Worm (Caenorhabditis elegans) whole organism, L1 larva: Measurements from ENCODE around the gene top-2.

ENCODE experiments used
- F16B12.6 ChIP-seq: fragments of 150-350 bp; optimal IDR thresholded peaks from 2 replicates; lab custom pipeline; 2014; ENCODE audit warnings: missing biosample characterization, missing genetic modification characterization
- aha-1 ChIP-seq: fragments of 150-350 bp; optimal IDR thresholded peaks from 2 replicates; lab custom pipeline; 2014; ENCODE audit warnings: missing biosample characterization, missing genetic modification characterization
- alr-1 ChIP-seq: fragments of 200-800 bp; sonication (Bioruptor generic); optimal IDR thresholded peaks from 2 replicates; lab custom pipeline; 2018; ENCODE audit warnings: borderline replicate concordance, mild to moderate bottlenecking, missing genetic modification characterization, missing compliant biosample characterization
- aly-2 ChIP-seq: fragments of 150-350 bp; optimal IDR thresholded peaks from 2 replicates; lab custom pipeline; 2014; ENCODE audit warnings: missing biosample characterization, missing genetic modification characterization
- blmp-1 ChIP-seq: fragments of 150-350 bp; optimal IDR thresholded peaks from 2 replicates; lab custom pipeline; 2014; ENCODE audit warnings: missing biosample characterization, missing genetic modification characterization
- ceh-63 ChIP-seq: fragments of 200-800 bp; sonication (Bioruptor generic); optimal IDR thresholded peaks from 2 replicates; lab custom pipeline; 2018; ENCODE audit warnings: mild to moderate bottlenecking, missing genetic modification characterization, missing compliant biosample characterization
- ceh-90 ChIP-seq: sonication (generic microtip); optimal IDR thresholded peaks from 2 replicates; lab custom pipeline; 2016; ENCODE audit warnings: missing genetic modification characterization, missing compliant biosample characterization
- efl-1 ChIP-seq, 4 experiments: fragments of 150-350 bp; optimal IDR thresholded peaks in 3 of 4; peaks in 1 of 4; 1 replicate in 1 of 4; 2 replicates in 3 of 4; lab custom pipeline; 2014; ENCODE audit warnings: missing biosample characterization in 2 of 4, missing genetic modification characterization in 2 of 4, missing genetic modification reagents in 2 of 4
- egl-13 ChIP-seq: sonication (generic microtip); optimal IDR thresholded peaks from 2 replicates; lab custom pipeline; 2016; ENCODE audit warnings: missing genotype, missing genetic modification reagents, missing genetic modification characterization, missing compliant biosample characterization
- egl-27 ChIP-seq, 2 experiments: fragments of 150-350 bp in 1 of 2; sonication (generic microtip); optimal IDR thresholded peaks; 3 replicates each; lab custom pipeline; 2017 to 2018; ENCODE audit warnings: missing biosample characterization in 2 of 2, missing genetic modification characterization in 2 of 2, missing genetic modification reagents in 2 of 2
- elt-2 ChIP-seq: sonication (generic microtip); optimal IDR thresholded peaks from 2 replicates; lab custom pipeline; 2016; ENCODE audit warnings: missing genetic modification characterization, mild to moderate bottlenecking, inconsistent platforms, missing compliant biosample characterization, missing genetic modification reagents
- elt-3 ChIP-seq, 6 experiments: fragments of 150-350 bp in 1 of 6; sonication (generic microtip); optimal IDR thresholded peaks; 2 replicates each; lab custom pipeline; 2017 to 2018; ENCODE audit warnings: missing biosample characterization in 6 of 6, missing genetic modification characterization in 6 of 6, inconsistent platforms in 1 of 6
- hlh-4 ChIP-seq: sonication (generic microtip); optimal IDR thresholded peaks from 2 replicates; lab custom pipeline; 2016; ENCODE audit warnings: mild to moderate bottlenecking, missing genetic modification characterization, missing compliant biosample characterization
- jun-1 ChIP-seq: fragments of 150-350 bp; optimal IDR thresholded peaks from 2 replicates; lab custom pipeline; 2014; ENCODE audit warnings: missing biosample characterization, missing genetic modification reagents, missing genetic modification characterization
- lin-35 ChIP-seq, 2 experiments: fragments of 150-350 bp; optimal IDR thresholded peaks; 2 replicates each; lab custom pipeline; 2014; ENCODE audit warnings: missing biosample characterization in 2 of 2, missing genetic modification characterization in 2 of 2, missing genetic modification reagents in 2 of 2
- lsy-2 ChIP-seq, 2 experiments: fragments of 150-350 bp; optimal IDR thresholded peaks; 2 replicates each; lab custom pipeline; 2014; ENCODE audit warnings: missing biosample characterization in 2 of 2, missing genetic modification characterization in 2 of 2
- mab-9 ChIP-seq: fragments of 200-800 bp; sonication (Bioruptor generic); IDR thresholded peaks from 2 replicates; pipeline ENCODE4 v1.3.6; 2022; ENCODE audit warnings: missing genetic modification reagents, missing genetic modification characterization, missing compliant biosample characterization
- mdl-1 ChIP-seq, 2 experiments: fragments of 150-350 bp; optimal IDR thresholded peaks; 2 replicates each; lab custom pipeline; 2014 to 2017; ENCODE audit warnings: missing biosample characterization in 2 of 2, missing genetic modification characterization in 2 of 2, inconsistent platforms in 1 of 2
- nhr-76 ChIP-seq: sonication (generic microtip); optimal IDR thresholded peaks from 2 replicates; lab custom pipeline; 2017; ENCODE audit warnings: missing biosample characterization, missing genetic modification characterization
- nhr-77 ChIP-seq: fragments of 150-350 bp; optimal IDR thresholded peaks from 2 replicates; lab custom pipeline; 2014; ENCODE audit warnings: missing biosample characterization, missing genetic modification characterization
- nhr-85 ChIP-seq: sonication (generic microtip); peaks from one replicate; lab custom pipeline; 2016; ENCODE audit warnings: missing genetic modification characterization, inconsistent platforms, missing compliant biosample characterization
- pax-3 ChIP-seq: fragments of 200-800 bp; sonication (Bioruptor generic); optimal IDR thresholded peaks from 2 replicates; lab custom pipeline; 2018; ENCODE audit warnings: mild to moderate bottlenecking, missing genetic modification characterization, moderate library complexity, missing compliant biosample characterization
- rnt-1 ChIP-seq: sonication (generic microtip); optimal IDR thresholded peaks from 2 replicates; lab custom pipeline; 2016; ENCODE audit warnings: mild to moderate bottlenecking, missing genetic modification characterization, moderate library complexity, missing compliant biosample characterization
- skn-1 ChIP-seq: fragments of 150-350 bp; optimal IDR thresholded peaks from 2 replicates; lab custom pipeline; 2014; ENCODE audit warnings: missing biosample characterization, missing genetic modification characterization
- snu-23 ChIP-seq: sonication (generic microtip); optimal IDR thresholded peaks from 2 replicates; lab custom pipeline; 2016; ENCODE audit warnings: missing genetic modification characterization, missing compliant biosample characterization
- swsn-7 ChIP-seq: sonication (generic microtip); optimal IDR thresholded peaks from 2 replicates; lab custom pipeline; 2016; ENCODE audit warnings: missing genetic modification characterization, missing compliant biosample characterization
- unc-130 ChIP-seq: fragments of 150-350 bp; optimal IDR thresholded peaks from 2 replicates; lab custom pipeline; 2017; ENCODE audit warnings: missing biosample characterization, missing genetic modification characterization, inconsistent platforms
- unc-30 ChIP-seq: sonication (generic microtip); optimal IDR thresholded peaks from 2 replicates; lab custom pipeline; 2017; ENCODE audit warnings: missing biosample characterization, missing genetic modification characterization
- unc-86 ChIP-seq: sonication (generic microtip); optimal IDR thresholded peaks from 2 replicates; lab custom pipeline; 2016; ENCODE audit warnings: missing genetic modification characterization, missing compliant biosample characterization
- zag-1 ChIP-seq: fragments of 150-350 bp; optimal IDR thresholded peaks from 2 replicates; lab custom pipeline; 2014; ENCODE audit warnings: missing biosample characterization, missing genetic modification characterization
- zip-4 ChIP-seq: fragments of 200-800 bp; sonication (Bioruptor generic); optimal IDR thresholded peaks from 2 replicates; lab custom pipeline; 2018; ENCODE audit warnings: mild to moderate bottlenecking, missing genetic modification characterization, moderate library complexity, missing compliant biosample characterization

top-2 gene

ce11 chrII:11852191-11852901 lies 22.6 kb upstream of the top-2 start (continued):
- TF ChIP-seq F16B12.6 (tag; lab: Kevin White, UChicago) (no peak), nhr-77 (tag; lab: Kevin White, UChicago) (no peak), rnt-1 (no peak), alr-1 (no peak), unc-30 (no peak), ceh-63 (GFP tag; lab: Kevin White, UChicago) (no peak), blmp-1 (peak; percentile 53), mab-9 (no peak)

- TF ChIP-seq jun-1 (tag; lab: Kevin White, UChicago) (no peak), efl-1 (optimal IDR thresholded peaks at IDR 0.05; lab: Kevin White, UChicago) (no peak), efl-1 (GFP tag; optimal IDR thresholded peaks at IDR 0.05 in 1 of 2; lab: Kevin White, UChicago) (peak in 1 of 2 experiments; percentile 53)
Observed at ce11 chrII:11853108-11853507, 21.8 kb upstream of the top-2 start.

ce11 chrII:11854749-11855148 lies 20.2 kb upstream of the top-2 start:
- TF ChIP-seq efl-1 (optimal IDR thresholded peaks at IDR 0.05; lab: Kevin White, UChicago) (no peak), efl-1 (GFP tag; optimal IDR thresholded peaks at IDR 0.05 in 1 of 2; lab: Kevin White, UChicago) (peak in 1 of 2 experiments; percentile 30), unc-86 (tag; lab: Kevin White, UChicago) (no peak), lsy-2 (tag; optimal IDR thresholded peaks at IDR 0.05; lab: Kevin White, UChicago) (peak in 1 of 2 experiments; percentile 1), blmp-1 (peak; percentile 70), nhr-85 (tag; lab: Kevin White, UChicago) (peak; percentile 74), hlh-4 (no peak), elt-3 (tag; optimal IDR thresholded peaks at IDR 0.05; lab: Kevin White, UChicago) (peak in 1 of 6 experiments; percentile 32)

ce11 chrII:11856361-11856760 lies 18.6 kb upstream of the top-2 start, which contains the start of gene clh-1:
Gene clh-1, minus strand, starts transcription at chrII:11856461.
- no peak for TF ChIP-seq pax-3 (tag; lab: Kevin White, UChicago)
- TF ChIP-seq snu-23 = no peak
- TF ChIP-seq elt-2 (tag; lab: Kevin White, UChicago) = no peak
- TF ChIP-seq zip-4 (GFP tag; lab: Kevin White, UChicago) = no peak
- TF ChIP-seq nhr-77 (tag; lab: Kevin White, UChicago) = no peak
- TF ChIP-seq unc-130 = no peak
- no peak for TF ChIP-seq nhr-76 (tag; lab: Kevin White, UChicago)
- no peak for TF ChIP-seq ceh-90
- no peak for TF ChIP-seq elt-3 (tag; optimal IDR thresholded peaks at IDR 0.05; lab: Kevin White, UChicago)
- no peak for TF ChIP-seq egl-13 (tag; lab: Kevin White, UChicago)
- no peak for TF ChIP-seq aly-2 (tag; lab: Kevin White, UChicago)
- TF ChIP-seq skn-1 = no peak
- no peak for TF ChIP-seq zag-1 (tag; lab: Kevin White, UChicago)
- TF ChIP-seq jun-1 (tag; lab: Kevin White, UChicago) = no peak
- no peak for TF ChIP-seq mdl-1 (tag; optimal IDR thresholded peaks at IDR 0.05; lab: Kevin White, UChicago)
- no peak for TF ChIP-seq egl-27 (tag; optimal IDR thresholded peaks at IDR 0.05; lab: Kevin White, UChicago)
- TF ChIP-seq aha-1 = no peak

ce11 chrII:11859833-11860232 lies 15.1 kb upstream of the top-2 start:
- TF ChIP-seq ceh-63 (GFP tag; lab: Kevin White, UChicago) (no peak), elt-2 (tag; lab: Kevin White, UChicago) (peak; percentile 89), lin-35 (GFP tag; optimal IDR thresholded peaks at IDR 0.05; lab: Kevin White, UChicago) (peak in 1 of 2 experiments; percentile 17)
- TF ChIP-seq, all 84 proteins: peak for 2

ce11 chrII:11860623-11861079 lies 14.3 kb upstream of the top-2 start, which contains the start of gene K12D12.5:
Gene K12D12.5, plus strand, starts transcription at chrII:11861029.
- TF ChIP-seq swsn-7 = no peak
- TF ChIP-seq efl-1 (optimal IDR thresholded peaks at IDR 0.05; lab: Kevin White, UChicago) = peak in 1 of 2 experiments; percentile 61
- no peak for TF ChIP-seq efl-1 (GFP tag; optimal IDR thresholded peaks at IDR 0.05 in 1 of 2; lab: Kevin White, UChicago)
